Worm (Caenorhabditis elegans): ENCODE data around the gene C23H5.11.

Gene C23H5.11

ce11 chrIV:2130714-2131113 is 31.0 kb upstream of the C23H5.11 start, which contains the start of gene prmt-6:
prmt-6 (plus strand) TSS chrIV:2130965.
- TF ChIP-seq ceh-43 (GFP tag; optimal IDR thresholded peaks at IDR 0.05) (no peak), blmp-1 (tag; optimal IDR thresholded peaks at IDR 0.05) (no peak), elt-3 (tag; optimal IDR thresholded peaks at IDR 0.05) (no peak), lsy-2 (tag; optimal IDR thresholded peaks at IDR 0.05) (no peak)

- no peak for TF ChIP-seq flh-1 (GFP tag; optimal IDR thresholded peaks at IDR 0.05)
- TF ChIP-seq lsy-2 (tag; optimal IDR thresholded peaks at IDR 0.05) = no peak
- no peak for TF ChIP-seq zip-8 (tag; optimal IDR thresholded peaks at IDR 0.05)
- no peak for TF ChIP-seq nhr-12 (tag; optimal IDR thresholded peaks at IDR 0.05)
- no peak for TF ChIP-seq ztf-11 (tag; optimal IDR thresholded peaks at IDR 0.05)
These were observed 29.1 kb upstream of the C23H5.11 start, which contains the start of gene grl-20 for ce11 chrIV:2128761-2129160. grl-20 (minus strand) TSS chrIV:2128861.

- TF ChIP-seq elt-1 (tag; optimal IDR thresholded peaks at IDR 0.05; ENCODE audit: borderline replicate concordance, insufficient read depth) (no peak), pha-4 (tag; optimal IDR thresholded peaks at IDR 0.05) (no peak), ceh-39 (tag; optimal IDR thresholded peaks at IDR 0.05) (no peak), nhr-76 (tag; optimal IDR thresholded peaks at IDR 0.05) (no peak), sem-2 (GFP tag; optimal IDR thresholded peaks at IDR 0.05) (no peak), lin-13 (tag; optimal IDR thresholded peaks at IDR 0.05) (no peak), mls-2 (tag; optimal IDR thresholded peaks at IDR 0.05) (no peak), mep-1 (tag; optimal IDR thresholded peaks at IDR 0.05) (no peak), hlh-1 (tag; optimal IDR thresholded peaks at IDR 0.05) (no peak), mab-5 (tag; optimal IDR thresholded peaks at IDR 0.05) (no peak), elt-3 (tag; optimal IDR thresholded peaks at IDR 0.05) (no peak), ceh-83 (GFP tag; optimal IDR thresholded peaks at IDR 0.05) (no peak), sptf-1 (tag; optimal IDR thresholded peaks at IDR 0.05) (no peak), nhr-28 (tag; optimal IDR thresholded peaks at IDR 0.05) (no peak), zip-8 (tag; optimal IDR thresholded peaks at IDR 0.05) (no peak), ces-1 (GFP tag; optimal IDR thresholded peaks at IDR 0.05) (no peak), nhr-237 (tag; optimal IDR thresholded peaks at IDR 0.05) (no peak), ham-2 (GFP tag; optimal IDR thresholded peaks at IDR 0.05) (no peak)
These were observed 27.7 kb upstream of the C23H5.11 start for ce11 chrIV:2127375-2127774.

ce11 chrIV:2122488-2122887 is 22.8 kb upstream of the C23H5.11 start, which contains the start of gene glb-7:
glb-7 (plus strand) TSS chrIV:2122788.
- TF ChIP-seq unc-39 (tag; optimal IDR thresholded peaks at IDR 0.05) (no peak), sptf-1 (tag; optimal IDR thresholded peaks at IDR 0.05) (no peak), ceh-43 (GFP tag; optimal IDR thresholded peaks at IDR 0.05) (no peak), M03D4.4 (tag; optimal IDR thresholded peaks at IDR 0.05) (no peak), cnd-1 (tag; optimal IDR thresholded peaks at IDR 0.05) (no peak), pha-4 (tag; optimal IDR thresholded peaks at IDR 0.05) (no peak), lsy-2 (tag; optimal IDR thresholded peaks at IDR 0.05) (no peak), mab-5 (tag; optimal IDR thresholded peaks at IDR 0.05) (no peak), snpc-4 (tag; optimal IDR thresholded peaks at IDR 0.05) (no peak), drap-1 (GFP tag; optimal IDR thresholded peaks at IDR 0.05) (no peak), elt-1 (tag; optimal IDR thresholded peaks at IDR 0.05; ENCODE audit: borderline replicate concordance, insufficient read depth) (no peak), nhr-12 (tag; optimal IDR thresholded peaks at IDR 0.05) (no peak)

- no peak for TF ChIP-seq cnd-1 (tag; optimal IDR thresholded peaks at IDR 0.05)
- no peak for TF ChIP-seq drap-1 (GFP tag; optimal IDR thresholded peaks at IDR 0.05)
- no peak for TF ChIP-seq ceh-43 (GFP tag; optimal IDR thresholded peaks at IDR 0.05)
- TF ChIP-seq sptf-1 (tag; optimal IDR thresholded peaks at IDR 0.05) = no peak
These were observed 17.6 kb upstream of the C23H5.11 start for ce11 chrIV:2117268-2117667.

ce11 chrIV:2114337-2114736 is 14.7 kb upstream of the C23H5.11 start, which contains the start of gene xbx-4:
xbx-4 (plus strand) TSS chrIV:2114637.
- TF ChIP-seq ceh-43 (GFP tag; optimal IDR thresholded peaks at IDR 0.05) (no peak), snpc-4 (tag; optimal IDR thresholded peaks at IDR 0.05) (no peak), mep-1 (tag; optimal IDR thresholded peaks at IDR 0.05) (no peak), tbx-8 (GFP tag; optimal IDR thresholded peaks at IDR 0.05) (no peak), elt-3 (tag; optimal IDR thresholded peaks at IDR 0.05) (no peak), mls-2 (tag; optimal IDR thresholded peaks at IDR 0.05) (no peak), zip-8 (tag; optimal IDR thresholded peaks at IDR 0.05) (no peak), nhr-28 (tag; optimal IDR thresholded peaks at IDR 0.05) (no peak), bed-3 (GFP tag; optimal IDR thresholded peaks at IDR 0.05) (no peak), pha-4 (tag; optimal IDR thresholded peaks at IDR 0.05) (no peak), drap-1 (GFP tag; optimal IDR thresholded peaks at IDR 0.05) (no peak), ztf-11 (tag; optimal IDR thresholded peaks at IDR 0.05) (no peak)
